Worm (Caenorhabditis elegans): ENCODE results near the gene F38B6.7.

ce11 chrX:6733201-6733600, 35.0 kb upstream of the F38B6.7 start, which contains the start of gene R03E9.2:
- no peak for TF ChIP-seq dao-5 (tag; optimal IDR thresholded peaks at IDR 0.05)
- TF ChIP-seq W03F9.2 (tag; optimal IDR thresholded peaks at IDR 0.05), result no peak
- TF ChIP-seq him-1 (tag; optimal IDR thresholded peaks at IDR 0.05), result no peak

Data from whole organism, L4/young adult.